Worm (Caenorhabditis elegans): Measurements from ENCODE around the gene pinn-4.

Gene pinn-4

DNA sequence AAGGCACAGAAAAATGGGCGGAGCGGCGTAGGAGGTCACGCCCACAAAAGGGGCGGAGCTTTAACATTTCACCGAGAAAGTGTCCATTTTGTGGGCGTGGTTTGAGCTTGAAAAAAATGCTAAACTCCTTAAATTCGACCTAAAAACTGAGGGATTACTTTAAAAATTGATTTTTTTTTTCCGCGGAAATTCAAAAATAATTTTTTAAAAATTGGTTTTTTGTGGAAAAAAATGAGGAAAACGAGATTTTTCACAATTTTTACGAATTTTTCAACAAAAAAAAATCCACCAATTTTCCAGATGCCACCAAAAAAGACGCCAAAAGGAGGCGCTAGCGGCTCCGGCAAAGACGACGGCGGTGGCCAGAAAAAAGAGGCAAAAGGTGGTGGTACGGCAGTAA is at the start of gene pinn-4:
Gene pinn-4, plus strand, starts transcription at position 301 of the 400 bp plus-strand sequence.
- TF ChIP-seq flt-1 (GFP tag; IDR thresholded peaks at IDR 0.05) (no peak), ama-1 (optimal IDR thresholded peaks at IDR 0.05) (no peak), ets-7 (tag; optimal IDR thresholded peaks at IDR 0.05) (no peak), tbx-11 (GFP tag; IDR thresholded peaks at IDR 0.05) (no peak)

ce11 chrII:13356092-13356491 is 46.7 kb upstream of the pinn-4 start, which contains the start of gene dmsr-3:
TSS of gene dmsr-3 (minus strand) at chrII:13356192.
- TF ChIP-seq tbx-37 (GFP tag; conservative IDR thresholded peaks at IDR 0.05) (no peak), ceh-13 (GFP tag; optimal IDR thresholded peaks at IDR 0.05) (no peak), flt-1 (GFP tag; IDR thresholded peaks at IDR 0.05) (no peak), pes-1 (GFP tag; IDR thresholded peaks at IDR 0.05) (no peak), scrt-1 (GFP tag; IDR thresholded peaks at IDR 0.05) (no peak), ama-1 (optimal IDR thresholded peaks at IDR 0.05) (no peak), hnd-1 (tag; optimal IDR thresholded peaks at IDR 0.05) (no peak), tra-4 (tag; optimal IDR thresholded peaks at IDR 0.05) (no peak), tbx-11 (GFP tag; IDR thresholded peaks at IDR 0.05) (no peak), aly-1 (tag; optimal IDR thresholded peaks at IDR 0.05) (no peak), ets-7 (tag; optimal IDR thresholded peaks at IDR 0.05) (no peak), sea-1 (GFP tag; conservative IDR thresholded peaks at IDR 0.05) (no peak), F13C5.2 (tag; optimal IDR thresholded peaks at IDR 0.05) (no peak), hmbx-1 (tag; optimal IDR thresholded peaks at IDR 0.05) (no peak), hmg-4 (GFP tag; optimal IDR thresholded peaks at IDR 0.05) (no peak), B0310.2 (tag; optimal IDR thresholded peaks at IDR 0.05) (no peak), ceh-36 (tag; optimal IDR thresholded peaks at IDR 0.05) (no peak)

ce11 chrII:13367784-13368183 is 35.0 kb upstream of the pinn-4 start:
- TF ChIP-seq F13C5.2 (tag; optimal IDR thresholded peaks at IDR 0.05) (no peak), ceh-36 (tag; optimal IDR thresholded peaks at IDR 0.05) (no peak), hnd-1 (tag; optimal IDR thresholded peaks at IDR 0.05) (no peak), pes-1 (GFP tag; IDR thresholded peaks at IDR 0.05) (no peak), ama-1 (optimal IDR thresholded peaks at IDR 0.05) (no peak), scrt-1 (GFP tag; IDR thresholded peaks at IDR 0.05) (no peak), hmbx-1 (tag; optimal IDR thresholded peaks at IDR 0.05) (no peak), tbx-11 (GFP tag; IDR thresholded peaks at IDR 0.05) (no peak), B0310.2 (tag; optimal IDR thresholded peaks at IDR 0.05) (no peak), hmg-4 (GFP tag; optimal IDR thresholded peaks at IDR 0.05) (no peak), aly-1 (tag; optimal IDR thresholded peaks at IDR 0.05) (no peak), ets-7 (tag; optimal IDR thresholded peaks at IDR 0.05) (no peak), tbx-37 (GFP tag; conservative IDR thresholded peaks at IDR 0.05) (no peak), ceh-13 (GFP tag; optimal IDR thresholded peaks at IDR 0.05) (no peak)

DNA sequence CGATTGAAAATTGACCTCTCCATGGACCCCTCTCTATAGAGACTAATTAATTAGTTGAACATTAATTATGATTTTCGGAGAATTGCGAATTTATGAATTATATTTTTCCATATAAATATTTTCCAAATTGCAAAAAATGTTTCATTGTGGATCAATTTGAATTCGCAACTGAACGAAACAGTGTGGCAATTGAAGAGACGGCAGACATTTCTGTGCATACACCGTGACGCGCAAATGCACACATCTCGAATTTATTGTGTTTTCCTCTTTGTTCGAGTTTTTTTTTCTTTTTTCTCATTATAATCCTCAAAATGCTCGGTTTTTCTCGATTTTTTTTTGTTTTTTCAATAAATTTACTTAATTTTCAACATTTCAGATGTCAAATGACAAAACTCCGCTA is 33.5 kb upstream of the pinn-4 start, which contains the start of gene Y48C3A.20:
Gene Y48C3A.20, plus strand, starts transcription at position 377 of the 400 bp plus-strand sequence.
- TF ChIP-seq hmbx-1 (tag; optimal IDR thresholded peaks at IDR 0.05) (no peak), hmg-4 (GFP tag; optimal IDR thresholded peaks at IDR 0.05) (no peak), ceh-36 (tag; optimal IDR thresholded peaks at IDR 0.05) (no peak), tbx-37 (GFP tag; conservative IDR thresholded peaks at IDR 0.05) (no peak), F13C5.2 (tag; optimal IDR thresholded peaks at IDR 0.05) (peak; percentile 54), flt-1 (GFP tag; IDR thresholded peaks at IDR 0.05) (no peak), ets-7 (tag; optimal IDR thresholded peaks at IDR 0.05) (no peak), aly-1 (tag; optimal IDR thresholded peaks at IDR 0.05) (no peak)

DNA sequence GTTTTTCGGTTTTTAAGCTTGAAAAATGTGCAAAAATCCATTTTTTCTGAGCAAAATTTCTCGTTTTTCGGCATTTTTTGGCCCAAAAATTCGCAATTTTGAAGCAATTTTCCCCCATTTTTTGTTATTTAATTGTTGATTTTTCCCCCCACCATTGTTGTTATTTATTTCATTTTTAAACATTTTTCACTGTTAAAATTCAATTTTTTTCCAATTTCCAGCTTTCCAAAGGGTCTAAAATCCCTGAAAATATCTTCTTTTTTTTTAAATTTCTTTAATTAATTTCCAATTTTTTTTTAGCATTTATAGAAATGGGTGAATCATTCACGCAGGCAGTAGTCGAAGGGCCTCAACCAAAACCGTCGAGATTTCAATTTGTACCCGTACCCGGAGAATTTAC is 26.7 kb upstream of the pinn-4 start, which contains the start of gene Y48C3A.12:
Gene Y48C3A.12, plus strand, starts transcription at position 301 of the 400 bp plus-strand sequence.
- TF ChIP-seq hmbx-1 (tag; optimal IDR thresholded peaks at IDR 0.05) (no peak), sea-1 (GFP tag; conservative IDR thresholded peaks at IDR 0.05) (no peak), tra-4 (tag; optimal IDR thresholded peaks at IDR 0.05) (no peak), B0310.2 (tag; optimal IDR thresholded peaks at IDR 0.05) (no peak), aly-1 (tag; optimal IDR thresholded peaks at IDR 0.05) (no peak), hmg-4 (GFP tag; optimal IDR thresholded peaks at IDR 0.05) (no peak), ceh-13 (GFP tag; optimal IDR thresholded peaks at IDR 0.05) (no peak), ama-1 (optimal IDR thresholded peaks at IDR 0.05) (no peak), hnd-1 (tag; optimal IDR thresholded peaks at IDR 0.05) (no peak), tbx-11 (GFP tag; IDR thresholded peaks at IDR 0.05) (no peak)

DNA sequence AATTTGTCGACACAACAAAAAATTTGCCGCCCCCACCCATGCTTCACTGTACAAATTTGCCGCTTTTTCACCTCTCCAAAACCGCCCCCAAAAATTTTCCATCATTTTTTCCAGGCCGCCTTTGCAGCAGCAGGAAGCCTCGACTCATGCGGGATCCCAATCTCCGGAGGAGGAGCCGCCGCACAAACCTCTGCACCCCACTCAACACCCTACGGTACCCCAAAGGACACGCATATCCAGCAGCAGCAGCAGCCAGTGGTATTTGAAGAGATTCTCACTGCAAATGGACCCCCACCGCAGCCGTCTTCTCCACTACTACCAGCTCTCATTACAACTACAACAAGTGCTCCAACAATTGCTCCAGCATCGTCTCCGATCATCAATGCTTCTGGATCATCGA is 19.7 kb upstream of the pinn-4 start:
- TF ChIP-seq B0310.2 (tag; optimal IDR thresholded peaks at IDR 0.05): no peak
- no peak for TF ChIP-seq ets-7 (tag; optimal IDR thresholded peaks at IDR 0.05)
- TF ChIP-seq hmg-4 (GFP tag; optimal IDR thresholded peaks at IDR 0.05): no peak
- no peak for TF ChIP-seq ceh-36 (tag; optimal IDR thresholded peaks at IDR 0.05)
- no peak for TF ChIP-seq F13C5.2 (tag; optimal IDR thresholded peaks at IDR 0.05)
- no peak for TF ChIP-seq scrt-1 (GFP tag; IDR thresholded peaks at IDR 0.05)
- no peak for TF ChIP-seq ama-1 (optimal IDR thresholded peaks at IDR 0.05)
- no peak for TF ChIP-seq tbx-37 (GFP tag; conservative IDR thresholded peaks at IDR 0.05)

DNA sequence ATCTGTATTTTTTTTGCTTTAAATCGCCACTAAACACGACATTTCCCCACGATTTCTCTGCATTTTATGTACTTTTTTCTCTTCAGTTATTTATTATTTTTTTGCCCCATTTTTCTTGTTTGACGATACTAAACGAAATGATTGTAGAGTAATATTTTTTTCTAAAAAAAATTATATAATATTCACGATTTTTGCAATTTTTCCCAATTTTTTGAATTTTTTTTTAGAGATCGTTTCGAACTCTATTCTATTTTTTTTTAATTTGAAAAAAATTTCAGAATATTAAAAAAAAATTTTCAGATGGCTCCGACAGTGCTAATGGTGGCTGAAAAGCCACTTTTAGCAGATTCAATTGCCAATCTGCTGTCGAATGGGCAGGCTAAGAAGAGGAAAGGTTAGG is 13.3 kb upstream of the pinn-4 start, which contains the start of gene Y48C3A.14:
Gene Y48C3A.14, plus strand, starts transcription at position 301 of the 400 bp plus-strand sequence.
- TF ChIP-seq tbx-37 (GFP tag; conservative IDR thresholded peaks at IDR 0.05) (no peak), aly-1 (tag; optimal IDR thresholded peaks at IDR 0.05) (no peak), ceh-13 (GFP tag; optimal IDR thresholded peaks at IDR 0.05) (no peak), scrt-1 (GFP tag; IDR thresholded peaks at IDR 0.05) (no peak), flt-1 (GFP tag; IDR thresholded peaks at IDR 0.05) (no peak), hnd-1 (tag; optimal IDR thresholded peaks at IDR 0.05) (no peak), B0310.2 (tag; optimal IDR thresholded peaks at IDR 0.05) (no peak), ama-1 (optimal IDR thresholded peaks at IDR 0.05) (no peak), pes-1 (GFP tag; IDR thresholded peaks at IDR 0.05) (no peak), ets-7 (tag; optimal IDR thresholded peaks at IDR 0.05) (no peak), tra-4 (tag; optimal IDR thresholded peaks at IDR 0.05) (no peak), hmg-4 (GFP tag; optimal IDR thresholded peaks at IDR 0.05) (no peak), hmbx-1 (tag; optimal IDR thresholded peaks at IDR 0.05) (no peak), F13C5.2 (tag; optimal IDR thresholded peaks at IDR 0.05) (no peak), ceh-36 (tag; optimal IDR thresholded peaks at IDR 0.05) (no peak)

DNA sequence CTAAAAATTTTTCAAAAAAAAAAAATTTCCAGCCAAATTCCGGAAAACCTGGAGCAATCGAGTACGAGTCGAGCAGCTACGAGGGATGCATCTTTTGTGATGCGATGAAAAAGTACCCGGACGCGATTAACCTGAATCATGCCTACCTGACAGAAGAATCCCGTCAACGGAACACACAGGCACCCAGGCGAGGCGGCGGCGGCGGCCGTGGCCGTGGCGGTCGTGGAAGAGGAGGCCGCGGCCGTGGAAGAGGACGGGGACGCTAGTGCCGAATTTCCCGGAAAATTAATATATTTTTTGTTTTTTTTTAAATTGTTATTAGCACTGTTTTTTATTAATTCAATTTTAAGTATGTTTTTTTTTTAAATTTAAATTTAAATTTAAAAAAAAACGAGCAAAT is 1.2 kb upstream of the pinn-4 start:
- TF ChIP-seq sea-1 (GFP tag; conservative IDR thresholded peaks at IDR 0.05) (no peak), tbx-37 (GFP tag; conservative IDR thresholded peaks at IDR 0.05) (no peak), flt-1 (GFP tag; IDR thresholded peaks at IDR 0.05) (no peak), ceh-36 (tag; optimal IDR thresholded peaks at IDR 0.05) (no peak), ama-1 (optimal IDR thresholded peaks at IDR 0.05) (no peak), ets-7 (tag; optimal IDR thresholded peaks at IDR 0.05) (no peak), hmbx-1 (tag; optimal IDR thresholded peaks at IDR 0.05) (no peak), tra-4 (tag; optimal IDR thresholded peaks at IDR 0.05) (no peak), pes-1 (GFP tag; IDR thresholded peaks at IDR 0.05) (no peak), aly-1 (tag; optimal IDR thresholded peaks at IDR 0.05) (no peak), tbx-11 (GFP tag; IDR thresholded peaks at IDR 0.05) (no peak), F13C5.2 (tag; optimal IDR thresholded peaks at IDR 0.05) (no peak), hnd-1 (tag; optimal IDR thresholded peaks at IDR 0.05) (no peak), B0310.2 (tag; optimal IDR thresholded peaks at IDR 0.05) (no peak), scrt-1 (GFP tag; IDR thresholded peaks at IDR 0.05) (no peak), hmg-4 (GFP tag; optimal IDR thresholded peaks at IDR 0.05) (no peak), ceh-13 (GFP tag; optimal IDR thresholded peaks at IDR 0.05) (no peak)

All from whole organism, early embryonic.